Fruit fly (Drosophila melanogaster): ENCODE results near the gene Ir75b.

- TF ChIP-seq CG8478 (optimal IDR thresholded peaks at IDR 0.05) (no peak), EcR (GFP tag; optimal IDR thresholded peaks at IDR 0.05) (no peak), pan (optimal IDR thresholded peaks at IDR 0.05) (no peak), usp (GFP tag; optimal IDR thresholded peaks at IDR 0.05) (no peak), psq (optimal IDR thresholded peaks at IDR 0.05) (no peak), Dll (optimal IDR thresholded peaks at IDR 0.05) (no peak)
These were observed 6.0 kb downstream of the Ir75b start, which contains the start of gene Cln3 for dm6 chr3L:17814036-17814435.

All from whole organism.